Fruit fly (Drosophila melanogaster): ENCODE measurements around the gene Wee1.

dm6 chr2L:6939698-6940097 is 25.8 kb upstream of the Wee1 start:
- no peak for TF ChIP-seq EcR (GFP tag; optimal IDR thresholded peaks at IDR 0.05)
- no peak for TF ChIP-seq Pif1B (GFP tag; optimal IDR thresholded peaks at IDR 0.05)
- no peak for TF ChIP-seq fd96Ca (GFP tag; IDR thresholded peaks at IDR 0.05)
- TF ChIP-seq CG17806 (tag; optimal IDR thresholded peaks at IDR 0.05), result no peak
- no peak for TF ChIP-seq CG8159 (tag; optimal IDR thresholded peaks at IDR 0.05)
- no peak for TF ChIP-seq CG4496 (GFP tag; IDR thresholded peaks at IDR 0.05)
- TF ChIP-seq Pif1A (GFP tag; optimal IDR thresholded peaks at IDR 0.05), result no peak
- no peak for TF ChIP-seq CG12605 (GFP tag; IDR thresholded peaks at IDR 0.05)
- TF ChIP-seq CG14655 (GFP tag; optimal IDR thresholded peaks at IDR 0.05), result no peak
- no peak for TF ChIP-seq CG34367 (tag; optimal IDR thresholded peaks at IDR 0.05)
- TF ChIP-seq CG8301 (tag; optimal IDR thresholded peaks at IDR 0.05), result no peak
- TF ChIP-seq rn (GFP tag; IDR thresholded peaks at IDR 0.05), result no peak
- TF ChIP-seq CG10348 (GFP tag; IDR thresholded peaks at IDR 0.05), result no peak
